Fruit fly (Drosophila melanogaster): ENCODE results near the gene SmB.

The SmB gene

dm6 chr2L:10430802-10431476 lies 4.5 kb upstream of the SmB start, which contains the start of the genes Bug22 and TfIIB (continued):
- TF ChIP-seq NfI (GFP tag; optimal IDR thresholded peaks at IDR 0.05) (peak; percentile 82), CG4328 (GFP tag; optimal IDR thresholded peaks at IDR 0.05) (peak; percentile 44), CG11456 (GFP tag; IDR thresholded peaks at IDR 0.05) (peak; percentile 90), croc (GFP tag; conservative IDR thresholded peaks at IDR 0.05) (no peak), br (optimal IDR thresholded peaks at IDR 0.05) (no peak), twi (tag; optimal IDR thresholded peaks at IDR 0.05) (peak; percentile 32), tgo (GFP tag; IDR thresholded peaks at IDR 0.05) (peak; percentile 74), lola (GFP tag; optimal IDR thresholded peaks at IDR 0.05) (peak in 1 of 3 experiments; percentile 54), lab (GFP tag; optimal IDR thresholded peaks at IDR 0.05) (no peak), CG4820 (GFP tag; optimal IDR thresholded peaks at IDR 0.05) (peak; percentile 99), btn (GFP tag; optimal IDR thresholded peaks at IDR 0.05) (no peak), Dfd (GFP tag; optimal IDR thresholded peaks at IDR 0.05) (no peak), sqz (GFP tag; optimal IDR thresholded peaks at IDR 0.05) (peak; percentile 76), bsh (GFP tag; optimal IDR thresholded peaks at IDR 0.05) (peak in 1 of 2 experiments; percentile 56), CG18262 (tag; optimal IDR thresholded peaks at IDR 0.05) (peak; percentile 72), CG6791 (GFP tag; IDR thresholded peaks at IDR 0.05; ENCODE audit: partially characterized antibody) (peak; percentile 22; the same call in 1 of the 3 replicates), CG9215 (GFP tag; IDR thresholded peaks at IDR 0.05) (no peak), da (GFP tag; optimal IDR thresholded peaks at IDR 0.05) (no peak), CG18619 (GFP tag; optimal IDR thresholded peaks at IDR 0.05) (peak; percentile 35), Atf6 (GFP tag; IDR thresholded peaks at IDR 0.05) (peak; percentile 61), Atf-2 (GFP tag; optimal IDR thresholded peaks at IDR 0.05) (peak; percentile 53), tin (GFP tag; optimal IDR thresholded peaks at IDR 0.05) (peak; percentile 67), ind (GFP tag; optimal IDR thresholded peaks at IDR 0.05) (peak; percentile 74), cg (GFP tag; optimal IDR thresholded peaks at IDR 0.05) (no peak), Awh (GFP tag; IDR thresholded peaks at IDR 0.05) (0 out of 2 replicates have a peak, but pooled peaks have one; percentile 37), usp (GFP tag; optimal IDR thresholded peaks at IDR 0.05) (no peak), aop (GFP tag; IDR thresholded peaks at IDR 0.05) (no peak), CG11560 (tag; IDR thresholded peaks at IDR 0.05) (no peak), CG34224 (GFP tag; IDR thresholded peaks at IDR 0.05; ENCODE audit: partially characterized antibody) (0 out of 3 replicates have a peak, but pooled peaks have one; percentile 8), NFAT (GFP tag; IDR thresholded peaks at IDR 0.05) (peak; percentile 76; the same call in 1 of the 2 replicates), nerfin-2 (GFP tag; IDR thresholded peaks at IDR 0.05; ENCODE audit: partially characterized antibody) (no peak), ara (GFP tag; IDR thresholded peaks at IDR 0.05) (peak; percentile 38; the same call in 1 of the 2 replicates), CG11695 (GFP tag; IDR thresholded peaks at IDR 0.05) (no peak), tna (GFP tag; IDR thresholded peaks at IDR 0.05; ENCODE audit: partially characterized antibody) (no peak), CG13123 (GFP tag; optimal IDR thresholded peaks at IDR 0.05) (peak; percentile 65), CG12104 (GFP tag; optimal IDR thresholded peaks at IDR 0.05) (peak; percentile 60), CG42726 (GFP tag; IDR thresholded peaks at IDR 0.05; ENCODE audit: partially characterized antibody) (no peak), tup (GFP tag; optimal IDR thresholded peaks at IDR 0.05) (peak; percentile 61), Dref (GFP tag; IDR thresholded peaks at IDR 0.05) (peak; percentile 67), hbn (GFP tag; IDR thresholded peaks at IDR 0.05; ENCODE audit: partially characterized antibody) (no peak), maf-S (GFP tag; optimal IDR thresholded peaks at IDR 0.05) (peak; percentile 62), D19A (tag; optimal IDR thresholded peaks at IDR 0.05) (no peak), CG2116 (GFP tag; optimal IDR thresholded peaks at IDR 0.05) (peak; percentile 75), HLH4C (GFP tag; IDR thresholded peaks at IDR 0.05; ENCODE audit: partially characterized antibody) (0 out of 3 replicates have a peak, but pooled peaks have one; percentile 33), nau (GFP tag; optimal IDR thresholded peaks at IDR 0.05) (peak; percentile 3), tap (tag; optimal IDR thresholded peaks at IDR 0.05) (no peak), CG34376 (GFP tag; optimal IDR thresholded peaks at IDR 0.05) (peak; percentile 41), dimm (GFP tag; IDR thresholded peaks at IDR 0.05) (no peak), CG15696 (tag; optimal IDR thresholded peaks at IDR 0.05) (peak; percentile 56)
